Fruit fly (Drosophila melanogaster) whole organism, embryonic: Measurements from ENCODE around the gene Evi5.

Experiments
- Antp ChIP-seq: fragments of 200-800 bp; sonication (Bioruptor generic); optimal IDR thresholded peaks from 3 replicates; lab custom pipeline; 2016; ENCODE audit warnings: missing biosample characterization, missing genetic modification characterization
- Atf6 ChIP-seq: fragments of 200-800 bp; sonication (Bioruptor generic); IDR thresholded peaks from 2 replicates; pipeline ENCODE4 v1.3.6; 2022; ENCODE audit warnings: missing biosample characterization, missing genetic modification characterization
- B-H1 ChIP-seq: fragments of 200-800 bp; sonication (Bioruptor generic); IDR thresholded peaks from 3 replicates; pipeline ENCODE4 v1.3.6; 2022; ENCODE audit warnings: missing biosample characterization, missing genetic modification characterization
- CG10147 ChIP-seq: fragments of 200-800 bp; sonication (Bioruptor generic); optimal IDR thresholded peaks from 2 replicates; lab custom pipeline; 2019; ENCODE audit warnings: missing biosample characterization, mild to moderate bottlenecking, missing genetic modification characterization, moderate library complexity
- CG11723 ChIP-seq: fragments of 200-800 bp; sonication (Bioruptor generic); optimal IDR thresholded peaks from 2 replicates; lab custom pipeline; 2017; ENCODE audit warnings: missing biosample characterization, mild to moderate bottlenecking, missing genetic modification characterization
- CG12219 ChIP-seq: fragments of 200-800 bp; sonication (Bioruptor generic); optimal IDR thresholded peaks from 3 replicates; lab custom pipeline; 2018; ENCODE audit warnings: missing biosample characterization, mild to moderate bottlenecking, missing genetic modification characterization
- CG13287 ChIP-seq: fragments of 200-800 bp; sonication (Bioruptor generic); IDR thresholded peaks from 2 replicates; pipeline ENCODE4 v1.3.6; 2022; ENCODE audit warnings: missing biosample characterization, missing genetic modification characterization; ENCODE audit not compliant: partially characterized antibody
- CG13424 ChIP-seq: fragments of 200-800 bp; sonication (Bioruptor generic); optimal IDR thresholded peaks from 2 replicates; lab custom pipeline; 2019; ENCODE audit warnings: missing biosample characterization, mild to moderate bottlenecking, missing genetic modification characterization, moderate library complexity
- CG1529 ChIP-seq: fragments of 200-800 bp; sonication (Bioruptor generic); optimal IDR thresholded peaks from 3 replicates; lab custom pipeline; 2018; ENCODE audit warnings: missing biosample characterization, missing genetic modification characterization
- CG16815 ChIP-seq: fragments of 200-800 bp; sonication (Bioruptor generic); optimal IDR thresholded peaks from 3 replicates; lab custom pipeline; 2017; ENCODE audit warnings: missing biosample characterization, mild to moderate bottlenecking, missing genetic modification characterization
- CG17612 ChIP-seq: fragments of 200-800 bp; sonication (Bioruptor generic); IDR thresholded peaks from 2 replicates; pipeline ENCODE4 v1.3.6; 2022; ENCODE audit warnings: missing biosample characterization, missing genetic modification characterization
- CG17912 ChIP-seq: fragments of 200-800 bp; sonication (Bioruptor generic); optimal IDR thresholded peaks from 2 replicates; lab custom pipeline; 2018; ENCODE audit warnings: missing biosample characterization, mild to moderate bottlenecking, missing genetic modification characterization
- CG2875 ChIP-seq: fragments of 200-800 bp; sonication (Bioruptor generic); optimal IDR thresholded peaks from 2 replicates; lab custom pipeline; 2017; ENCODE audit warnings: missing biosample characterization, mild to moderate bottlenecking, missing genetic modification characterization, missing genetic modification reagents
- CG31365 ChIP-seq: fragments of 200-800 bp; sonication (Bioruptor generic); optimal IDR thresholded peaks from 2 replicates; lab custom pipeline; 2018; ENCODE audit warnings: missing biosample characterization, mild to moderate bottlenecking, missing genetic modification characterization
- CG33213 ChIP-seq: fragments of 200-800 bp; sonication (Bioruptor generic); optimal IDR thresholded peaks from 3 replicates; lab custom pipeline; 2016; ENCODE audit warnings: missing biosample characterization, missing genetic modification characterization
- CG4328 ChIP-seq: fragments of 200-800 bp; sonication (Bioruptor generic); optimal IDR thresholded peaks from 3 replicates; lab custom pipeline; 2017; ENCODE audit warnings: missing biosample characterization, missing genetic modification reagents, missing genetic modification characterization
- CG43689 ChIP-seq: fragments of 200-800 bp; sonication (Bioruptor generic); IDR thresholded peaks from 2 replicates; pipeline ENCODE4 v1.3.6; 2022; ENCODE audit warnings: missing biosample characterization, missing genetic modification characterization
- CG5180 ChIP-seq: fragments of 200-800 bp; sonication (Bioruptor generic); optimal IDR thresholded peaks from 3 replicates; lab custom pipeline; 2017; ENCODE audit warnings: missing biosample characterization, missing genetic modification characterization, mild to moderate bottlenecking, moderate library complexity, missing genetic modification reagents
- CG9876 ChIP-seq: fragments of 200-800 bp; sonication (Bioruptor generic); optimal IDR thresholded peaks from 2 replicates; lab custom pipeline; 2016; ENCODE audit warnings: missing biosample characterization, missing genetic modification characterization
- CG9932 ChIP-seq: fragments of 200-800 bp; sonication (Bioruptor generic); IDR thresholded peaks from 2 replicates; pipeline ENCODE4 v1.3.6; 2022; ENCODE audit warnings: missing biosample characterization, missing genetic modification characterization
- Dfd ChIP-seq, 2 experiments: fragments of >200 bp; optimal IDR thresholded peaks; 2 replicates each; lab custom pipeline; 2017; ENCODE audit warnings: missing biosample characterization in 2 of 2, missing genetic modification characterization in 2 of 2
- Dp ChIP-seq: fragments of 200-800 bp; sonication (Bioruptor generic); optimal IDR thresholded peaks from 2 replicates; lab custom pipeline; 2018; ENCODE audit warnings: missing biosample characterization, mild to moderate bottlenecking, missing genetic modification characterization, moderate library complexity
- HLHmδ ChIP-seq: fragments of 200-800 bp; sonication (Bioruptor generic); optimal IDR thresholded peaks from 2 replicates; lab custom pipeline; 2018; ENCODE audit warnings: missing biosample characterization, mild to moderate bottlenecking, missing genetic modification characterization, moderate library complexity
- Hey ChIP-seq: fragments of 200-800 bp; sonication (Bioruptor generic); optimal IDR thresholded peaks from 3 replicates; lab custom pipeline; 2018; ENCODE audit warnings: missing biosample characterization, mild to moderate bottlenecking, missing genetic modification characterization
- Hsf ChIP-seq: fragments of 200-800 bp; sonication (Bioruptor generic); optimal IDR thresholded peaks from 3 replicates; lab custom pipeline; 2016; ENCODE audit warnings: missing biosample characterization, missing genetic modification characterization
- Max ChIP-seq: fragments of 200-800 bp; sonication (Bioruptor generic); optimal IDR thresholded peaks from 2 replicates; lab custom pipeline; 2016; ENCODE audit warnings: missing biosample characterization, mild to moderate bottlenecking, missing genetic modification characterization
- Oli ChIP-seq: fragments of 200-800 bp; sonication (Bioruptor generic); optimal IDR thresholded peaks from 2 replicates; lab custom pipeline; 2018; ENCODE audit warnings: missing biosample characterization, mild to moderate bottlenecking, missing genetic modification characterization, moderate library complexity
- Opbp ChIP-seq: fragments of 200-800 bp; sonication (Bioruptor generic); IDR thresholded peaks from 3 replicates; pipeline ENCODE4 v1.3.6; 2022; ENCODE audit warnings: missing biosample characterization, missing genetic modification characterization; ENCODE audit not compliant: partially characterized antibody
- Rfx ChIP-seq: fragments of 200-800 bp; sonication (Bioruptor generic); IDR thresholded peaks from 2 replicates; pipeline ENCODE4 v1.3.6; 2022; ENCODE audit warnings: missing biosample characterization, missing genetic modification characterization
- Ssrp ChIP-seq: fragments of 200-800 bp; sonication (Bioruptor generic); optimal IDR thresholded peaks from 2 replicates; lab custom pipeline; 2018; ENCODE audit warnings: missing biosample characterization, mild to moderate bottlenecking, missing genetic modification characterization, moderate library complexity
- TFAM ChIP-seq: fragments of 200-800 bp; sonication (Bioruptor generic); optimal IDR thresholded peaks from 2 replicates; lab custom pipeline; 2017; ENCODE audit warnings: missing biosample characterization, missing genetic modification characterization, inconsistent platforms
- Trl ChIP-seq, 3 experiments: fragments of >200 bp in 2 of 3; fragments of 200-800 bp in 1 of 3; sonication (Bioruptor generic) in 1 of 3; optimal IDR thresholded peaks; 2 replicates in 1 of 3; 3 replicates in 2 of 3; lab custom pipeline; 2016 to 2017; ENCODE audit warnings: missing biosample characterization in 1 of 3, missing genetic modification characterization in 1 of 3
- al ChIP-seq: fragments of 200-800 bp; sonication (Bioruptor generic); IDR thresholded peaks from 2 replicates; pipeline ENCODE4 v1.3.6; 2022; ENCODE audit warnings: missing biosample characterization, missing genetic modification characterization
- bbx ChIP-seq: fragments of 200-800 bp; sonication (Bioruptor generic); IDR thresholded peaks from 2 replicates; pipeline ENCODE4 v1.3.6; 2022; ENCODE audit warnings: missing biosample characterization, missing genetic modification characterization; ENCODE audit not compliant: partially characterized antibody
- bcd ChIP-seq: fragments of 200-800 bp; sonication (Bioruptor generic); optimal IDR thresholded peaks from 2 replicates; lab custom pipeline; 2017; ENCODE audit warnings: missing biosample characterization, mild to moderate bottlenecking, missing genetic modification characterization
- cg ChIP-seq: fragments of 200-800 bp; sonication (Bioruptor generic); optimal IDR thresholded peaks from 3 replicates; lab custom pipeline; 2019; ENCODE audit warnings: missing biosample characterization, mild to moderate bottlenecking, missing genetic modification characterization, moderate library complexity
- da ChIP-seq: fragments of 200-800 bp; sonication (Bioruptor generic); optimal IDR thresholded peaks from 2 replicates; lab custom pipeline; 2016; ENCODE audit warnings: missing biosample characterization, missing genetic modification characterization
- dpn ChIP-seq, 2 experiments: fragments of 200-800 bp; sonication (Bioruptor generic); optimal IDR thresholded peaks; 3 replicates each; lab custom pipeline; 2016; ENCODE audit warnings: missing biosample characterization in 2 of 2, missing genetic modification characterization in 2 of 2
- h ChIP-seq: fragments of >200 bp; optimal IDR thresholded peaks from 2 replicates; lab custom pipeline; 2017
- hb ChIP-seq: fragments of 200-800 bp; sonication (Bioruptor generic); IDR thresholded peaks from 3 replicates; pipeline ENCODE4 v1.3.6; 2022; ENCODE audit warnings: missing biosample characterization, missing genetic modification characterization; ENCODE audit not compliant: partially characterized antibody
- klu ChIP-seq: fragments of 200-800 bp; sonication (Bioruptor generic); IDR thresholded peaks from 2 replicates; pipeline ENCODE4 v1.3.6; 2022; ENCODE audit warnings: missing biosample characterization, missing genetic modification characterization
- oc ChIP-seq: fragments of 200-800 bp; sonication (Bioruptor generic); optimal IDR thresholded peaks from 2 replicates; lab custom pipeline; 2018; ENCODE audit warnings: missing biosample characterization, mild to moderate bottlenecking, missing genetic modification characterization, moderate library complexity
- pho ChIP-seq: fragments of 200-800 bp; sonication (Bioruptor generic); optimal IDR thresholded peaks from 2 replicates; lab custom pipeline; 2016; ENCODE audit warnings: missing biosample characterization, missing genetic modification characterization
- rib ChIP-seq: fragments of 200-800 bp; sonication (Bioruptor generic); IDR thresholded peaks from 2 replicates; pipeline ENCODE4 v1.3.6; 2022; ENCODE audit warnings: missing biosample characterization, missing genetic modification characterization
- scrt ChIP-seq: fragments of 200-800 bp; sonication (Bioruptor generic); optimal IDR thresholded peaks from 2 replicates; lab custom pipeline; 2018; ENCODE audit warnings: missing biosample characterization, mild to moderate bottlenecking, missing genetic modification characterization, moderate library complexity
- sd ChIP-seq: fragments of 200-800 bp; sonication (Bioruptor generic); optimal IDR thresholded peaks from 3 replicates; lab custom pipeline; 2018; ENCODE audit warnings: missing biosample characterization, mild to moderate bottlenecking, missing genetic modification characterization, moderate library complexity
- sens-2 ChIP-seq: fragments of 200-800 bp; sonication (Bioruptor generic); IDR thresholded peaks from 2 replicates; pipeline ENCODE4 v1.3.6; 2022; ENCODE audit warnings: missing biosample characterization, missing genetic modification characterization
- slbo ChIP-seq: fragments of 200-800 bp; sonication (Bioruptor generic); IDR thresholded peaks from 2 replicates; pipeline ENCODE4 v1.3.6; 2022; ENCODE audit warnings: missing biosample characterization, missing genetic modification characterization
- tap ChIP-seq: fragments of 200-800 bp; optimal IDR thresholded peaks from 3 replicates; lab custom pipeline; 2019; ENCODE audit warnings: missing biosample characterization, mild to moderate bottlenecking, missing genetic modification characterization, moderate library complexity
- tin ChIP-seq: fragments of 200-800 bp; sonication (Bioruptor generic); optimal IDR thresholded peaks from 3 replicates; lab custom pipeline; 2016; ENCODE audit warnings: missing biosample characterization, missing genetic modification characterization
- trem ChIP-seq: fragments of 200-800 bp; optimal IDR thresholded peaks from 3 replicates; lab custom pipeline; 2019; ENCODE audit warnings: missing biosample characterization, mild to moderate bottlenecking, missing genetic modification characterization, moderate library complexity

Evi5 gene

dm6 chrX:11427282-11427689 is 26.9 kb downstream of the Evi5 start (continued):
- TF ChIP-seq Dp (GFP tag; lab: Kevin White, UChicago), result no peak
- no peak for TF ChIP-seq Hsf (GFP tag; lab: Kevin White, UChicago)
- TF ChIP-seq CG17912, result no peak
- no peak for TF ChIP-seq bbx (GFP tag; lab: Robert Waterston, UW)
- TF ChIP-seq CG12219, result peak; percentile 41
- TF ChIP-seq Hey, result peak; percentile 68
- TF ChIP-seq dpn (GFP tag; optimal IDR thresholded peaks at IDR 0.05; lab: Kevin White, UChicago), result peak in 1 of 2 experiments; percentile 5
- peak; percentile 7 for TF ChIP-seq TFAM (GFP tag; lab: Kevin White, UChicago)
- TF ChIP-seq Rfx (GFP tag; lab: Robert Waterston, UW), result peak; percentile 33; the same call in 1 of the 2 replicates
- peak; percentile 25 for TF ChIP-seq bcd
- no peak for TF ChIP-seq Antp
- TF ChIP-seq scrt, result peak; percentile 22
- TF ChIP-seq B-H1 (GFP tag; lab: Robert Waterston, UW), result no peak
- no peak for TF ChIP-seq CG9932
- no peak for TF ChIP-seq slbo
- TF ChIP-seq Max (GFP tag; lab: Kevin White, UChicago), result no peak
- 0 out of 2 replicates have a peak, but pooled peaks have one; percentile 28 for TF ChIP-seq rib (GFP tag; lab: Robert Waterston, UW)
- TF ChIP-seq CG31365 (tag; lab: Kevin White, UChicago), result peak; percentile 31
- no peak for TF ChIP-seq CG43689
- peak; percentile 89 for TF ChIP-seq cg (GFP tag; lab: Kevin White, UChicago)
- TF ChIP-seq Opbp (GFP tag; lab: Robert Waterston, UW), result no peak
- TF ChIP-seq Ssrp (tag; lab: Kevin White, UChicago), result no peak
- no peak for TF ChIP-seq trem (tag; lab: Kevin White, UChicago)
- no peak for TF ChIP-seq CG1529 (GFP tag; lab: Kevin White, UChicago)
- no peak for TF ChIP-seq pho (GFP tag; lab: Kevin White, UChicago)
- no peak for TF ChIP-seq tin (GFP tag; lab: Kevin White, UChicago)
- peak; percentile 31 for TF ChIP-seq CG11723 (GFP tag; lab: Kevin White, UChicago)
- no peak for TF ChIP-seq da (GFP tag; lab: Kevin White, UChicago)
- TF ChIP-seq CG10147, result peak; percentile 29
- no peak for TF ChIP-seq Oli (tag; lab: Kevin White, UChicago)
- no peak for TF ChIP-seq Dfd (GFP tag; optimal IDR thresholded peaks at IDR 0.05; lab: Kevin White, UChicago)
- TF ChIP-seq sd (tag; lab: Kevin White, UChicago), result peak; percentile 75
- no peak for TF ChIP-seq CG16815 (GFP tag; lab: Kevin White, UChicago)
- no peak for TF ChIP-seq h (lab: Kevin White, UChicago)
- peak; percentile 50 for TF ChIP-seq CG5180 (GFP tag; lab: Kevin White, UChicago)
- TF ChIP-seq CG17612 (GFP tag; lab: Robert Waterston, UW), result no peak
- peak; percentile 3 for TF ChIP-seq tap (tag; lab: Kevin White, UChicago)
- TF ChIP-seq hb (GFP tag; lab: Robert Waterston, UW), result no peak
- peak; percentile 27 for TF ChIP-seq CG2875 (GFP tag; lab: Kevin White, UChicago)
- no peak for TF ChIP-seq sens-2 (GFP tag; lab: Robert Waterston, UW)
- no peak for TF ChIP-seq al
- peak; percentile 54 for TF ChIP-seq CG4328
- TF ChIP-seq CG9876 (GFP tag; lab: Kevin White, UChicago), result no peak
- TF ChIP-seq CG13287 (GFP tag; lab: Robert Waterston, UW), result peak; percentile 11; the same call in 1 of the 2 replicates
- TF ChIP-seq Atf6, result 0 out of 2 replicates have a peak, but pooled peaks have one; percentile 36
- no peak for TF ChIP-seq klu (GFP tag; lab: Robert Waterston, UW)
- TF ChIP-seq CG13424 (tag; lab: Kevin White, UChicago), result peak; percentile 34
- TF ChIP-seq CG33213 (GFP tag; lab: Kevin White, UChicago), result no peak
- no peak for TF ChIP-seq HLHmδ (GFP tag; lab: Kevin White, UChicago)
- no peak for TF ChIP-seq Trl (optimal IDR thresholded peaks at IDR 0.05; lab: Kevin White, UChicago)
- TF ChIP-seq Trl (GFP tag; optimal IDR thresholded peaks at IDR 0.05; lab: Kevin White, UChicago), result no peak
- TF ChIP-seq oc, result peak; percentile 18
